Fruit fly (Drosophila melanogaster) S2 (cell line): Measurements from ENCODE around the gene CG12594.

Experiments
- CG8478 ChIP-seq: fragments of >200 bp; optimal IDR thresholded peaks from 2 replicates; lab custom pipeline; 2018
- CTCF ChIP-seq, 2 experiments: fragments of >200 bp; optimal IDR thresholded peaks; 2 replicates each; lab custom pipeline; 2018

dm6 chr3R:11777058-11777457, 55.5 kb downstream of the CG12594 start:
- no peak for TF ChIP-seq CG8478 (lab: Kevin White, UChicago)
- no peak for TF ChIP-seq CTCF (optimal IDR thresholded peaks at IDR 0.05; lab: Kevin White, UChicago)
